Worm (Caenorhabditis elegans) whole organism, mixed stage, embryonic: ENCODE results near the gene C35D10.1.

Experiments used
- M03D4.4 ChIP-seq: sonication (generic microtip); optimal IDR thresholded peaks from 2 replicates; lab custom pipeline; 2017; ENCODE audit warnings: mild to moderate bottlenecking, missing genetic modification characterization, missing compliant biosample characterization
- bed-3 ChIP-seq: fragments of 200-800 bp; sonication (Bioruptor generic); optimal IDR thresholded peaks from 3 replicates; lab custom pipeline; 2018; ENCODE audit warnings: mild to moderate bottlenecking, missing genetic modification characterization, moderate library complexity, missing compliant biosample characterization
- blmp-1 ChIP-seq: fragments of 150-350 bp; optimal IDR thresholded peaks from 2 replicates; lab custom pipeline; 2014; ENCODE audit warnings: missing biosample characterization, missing genetic modification characterization
- ces-1 ChIP-seq: fragments of 150-350 bp; optimal IDR thresholded peaks from 2 replicates; lab custom pipeline; 2014; ENCODE audit warnings: missing biosample characterization, missing genetic modification reagents, missing genetic modification characterization
- elt-3 ChIP-seq: fragments of 150-350 bp; optimal IDR thresholded peaks from 2 replicates; lab custom pipeline; 2014; ENCODE audit warnings: missing biosample characterization, missing genetic modification characterization
- lin-13 ChIP-seq: fragments of 150-350 bp; optimal IDR thresholded peaks from 2 replicates; lab custom pipeline; 2014; ENCODE audit warnings: missing biosample characterization, missing genetic modification characterization
- lsy-2 ChIP-seq: fragments of 150-350 bp; optimal IDR thresholded peaks from 2 replicates; lab custom pipeline; 2014; ENCODE audit warnings: missing biosample characterization, missing genetic modification characterization
- mep-1 ChIP-seq: fragments of 150-350 bp; optimal IDR thresholded peaks from 2 replicates; lab custom pipeline; 2017; ENCODE audit warnings: missing biosample characterization, missing genetic modification reagents, missing genetic modification characterization, inconsistent platforms
- mls-2 ChIP-seq: sonication (generic microtip); optimal IDR thresholded peaks from 2 replicates; lab custom pipeline; 2016; ENCODE audit warnings: mild to moderate bottlenecking, missing genetic modification characterization, moderate library complexity, missing compliant biosample characterization
- nhr-76 ChIP-seq: sonication (generic microtip); optimal IDR thresholded peaks from 2 replicates; lab custom pipeline; 2017; ENCODE audit warnings: missing biosample characterization, missing genetic modification characterization
- pha-4 ChIP-seq: fragments of 150-350 bp; optimal IDR thresholded peaks from 2 replicates; lab custom pipeline; 2018; ENCODE audit warnings: missing biosample characterization, missing genetic modification reagents, missing genetic modification characterization

- TF ChIP-seq pha-4 (tag; lab: Kevin White, UChicago) (no peak), blmp-1 (tag; lab: Kevin White, UChicago) (no peak), mls-2 (no peak), ces-1 (GFP tag; lab: Kevin White, UChicago) (no peak), bed-3 (GFP tag; lab: Kevin White, UChicago) (no peak), nhr-76 (no peak), elt-3 (tag; lab: Kevin White, UChicago) (no peak), lsy-2 (no peak), mep-1 (tag; lab: Kevin White, UChicago) (no peak), M03D4.4 (no peak), lin-13 (no peak)
Observed at ce11 chrIII:4873395-4873794, 6.2 kb upstream of the C35D10.1 start.
